Worm (Caenorhabditis elegans): ENCODE data around the gene ZK546.4.
A peak's percentile ranks its signal among the peaks of the same experiment; 100 is the strongest.

The ZK546.4 gene

DNA sequence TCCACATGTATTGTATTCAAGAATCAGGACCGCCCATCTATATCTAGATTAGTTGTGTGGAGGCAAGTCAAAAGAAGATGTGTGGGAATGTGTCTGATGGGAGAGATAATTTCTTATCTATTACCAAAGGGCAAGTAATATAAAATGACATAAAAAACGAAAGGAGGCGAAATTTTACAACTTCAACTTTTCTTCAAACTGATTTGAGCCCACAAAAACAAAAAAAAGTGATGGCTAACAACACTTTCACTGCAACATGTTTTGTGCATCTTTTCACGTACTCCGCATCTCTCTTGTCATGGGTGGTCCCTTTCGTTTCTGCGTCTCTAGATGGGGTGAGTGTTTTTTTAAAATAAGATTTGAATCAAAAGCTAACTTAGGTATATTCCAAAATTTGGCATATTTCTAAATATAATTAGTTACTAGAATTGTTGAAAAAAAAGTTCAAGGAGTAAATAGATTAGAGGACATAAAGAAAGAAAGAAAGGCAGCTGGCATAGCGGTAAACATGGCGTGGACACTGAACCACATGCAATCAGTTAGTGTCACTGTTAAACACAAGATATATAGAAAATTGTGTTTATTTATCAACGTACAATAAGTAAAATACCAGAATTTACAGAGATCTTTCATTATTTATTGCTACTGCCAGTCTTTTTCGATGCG, 3.8 kb downstream of the ZK546.4 start, which contains the start of gene ZK546.19:
TSS of gene ZK546.19 (plus strand) at position 186 of the 666 bp plus-strand sequence.
- peak; percentile 27 for TF ChIP-seq rnt-1 (tag; optimal IDR thresholded peaks at IDR 0.05)
- peak; percentile 5 for TF ChIP-seq unc-42 (tag; optimal IDR thresholded peaks at IDR 0.05)
- TF ChIP-seq lin-11 (tag; optimal IDR thresholded peaks at IDR 0.05), result no peak

DNA sequence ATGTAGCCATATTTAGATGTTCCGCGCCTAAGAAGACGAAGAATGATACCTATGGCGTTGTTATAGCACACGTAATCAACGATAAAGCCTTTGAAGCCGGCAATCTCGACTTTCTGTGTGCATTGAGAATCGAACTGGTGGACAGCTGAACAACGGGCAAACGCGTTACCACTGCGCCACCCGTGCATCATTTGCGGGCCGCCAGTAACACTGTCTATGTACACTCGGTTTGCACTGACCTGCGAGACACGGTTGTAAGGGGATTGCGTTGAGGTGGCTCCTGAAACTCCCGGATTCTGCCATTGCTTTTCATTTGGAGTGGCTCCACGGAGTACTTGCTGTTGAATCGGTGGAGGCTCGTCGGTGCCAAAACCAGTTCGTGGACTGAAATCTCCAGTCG, 4.6 kb downstream of the ZK546.4 start:
- TF ChIP-seq unc-3 (GFP tag; conservative IDR thresholded peaks at IDR 0.05) (peak; percentile 33; the same call in 1 of the 2 replicates), unc-3 (tag; optimal IDR thresholded peaks at IDR 0.05) (peak; percentile 28), Y22D7AL.16 (tag; optimal IDR thresholded peaks at IDR 0.05) (peak; percentile 67), fkh-10 (GFP tag; optimal IDR thresholded peaks at IDR 0.05) (no peak), che-1 (tag; optimal IDR thresholded peaks at IDR 0.05) (peak; percentile 73), ceh-9 (tag; optimal IDR thresholded peaks at IDR 0.05) (no peak), nhr-232 (tag; optimal IDR thresholded peaks at IDR 0.05) (peak; percentile 56), ceh-45 (GFP tag; IDR thresholded peaks at IDR 0.05) (no peak), ahr-1 (tag; optimal IDR thresholded peaks at IDR 0.05) (no peak), elt-4 (tag; optimal IDR thresholded peaks at IDR 0.05) (no peak), pha-2 (tag; optimal IDR thresholded peaks at IDR 0.05) (peak; percentile 74), pros-1 (tag; optimal IDR thresholded peaks at IDR 0.05) (no peak), nfya-1 (tag; optimal IDR thresholded peaks at IDR 0.05) (peak; percentile 57), ceh-22 (tag; optimal IDR thresholded peaks at IDR 0.05) (peak; percentile 36), unc-86 (tag; optimal IDR thresholded peaks at IDR 0.05) (peak; percentile 43), fax-1 (tag; optimal IDR thresholded peaks at IDR 0.05) (peak; percentile 16), C08G9.2 (tag; optimal IDR thresholded peaks at IDR 0.05) (peak; percentile 43), ztf-16 (tag; optimal IDR thresholded peaks at IDR 0.05) (peak; percentile 68), ceh-6 (GFP tag; optimal IDR thresholded peaks at IDR 0.05) (peak; percentile 80), elt-2 (tag; optimal IDR thresholded peaks at IDR 0.05) (peak; percentile 87), lin-11 (tag; optimal IDR thresholded peaks at IDR 0.05) (peak; percentile 58), lim-6 (tag; optimal IDR thresholded peaks at IDR 0.05) (no peak), syd-9 (tag; optimal IDR thresholded peaks at IDR 0.05) (peak; percentile 49), nhr-11 (tag; optimal IDR thresholded peaks at IDR 0.05) (no peak), tbx-2 (tag; optimal IDR thresholded peaks at IDR 0.05) (peak; percentile 81), ttx-3 (tag; optimal IDR thresholded peaks at IDR 0.05) (peak; percentile 40), fkh-6 (tag; optimal IDR thresholded peaks at IDR 0.05) (peak; percentile 69), hlh-15 (tag; optimal IDR thresholded peaks at IDR 0.05) (no peak), ceh-14 (tag; optimal IDR thresholded peaks at IDR 0.05) (no peak), pax-1 (tag; optimal IDR thresholded peaks at IDR 0.05) (no peak), hlh-30 (tag; optimal IDR thresholded peaks at IDR 0.05; ENCODE audit: insufficient read depth) (peak; percentile 6), zip-5 (tag; optimal IDR thresholded peaks at IDR 0.05) (peak; percentile 30), odd-2 (tag; optimal IDR thresholded peaks at IDR 0.05) (no peak), K09A11.1 (tag; optimal IDR thresholded peaks at IDR 0.05; ENCODE audit: insufficient read depth) (peak; percentile 60), ets-4 (tag; optimal IDR thresholded peaks at IDR 0.05) (no peak), ceh-31 (tag; optimal IDR thresholded peaks at IDR 0.05) (peak; percentile 39), pag-3 (tag; optimal IDR thresholded peaks at IDR 0.05; ENCODE audit: borderline replicate concordance) (no peak), hlh-6 (tag; optimal IDR thresholded peaks at IDR 0.05) (peak; percentile 90), mec-3 (tag; optimal IDR thresholded peaks at IDR 0.05; ENCODE audit: borderline replicate concordance) (peak; percentile 59), gmeb-2 (tag; optimal IDR thresholded peaks at IDR 0.05) (peak; percentile 59), unc-55 (GFP tag; optimal IDR thresholded peaks at IDR 0.05) (no peak), ceh-18 (tag; optimal IDR thresholded peaks at IDR 0.05) (peak; percentile 64), eyg-1 (tag; optimal IDR thresholded peaks at IDR 0.05) (no peak), K02D7.2 (tag; optimal IDR thresholded peaks at IDR 0.05) (peak; percentile 23), C38D4.7 (GFP tag; optimal IDR thresholded peaks at IDR 0.05) (peak; percentile 76), ceh-30 (tag; optimal IDR thresholded peaks at IDR 0.05) (no peak), sdc-2 (tag; optimal IDR thresholded peaks at IDR 0.05) (peak; percentile 67), hlh-13 (GFP tag; optimal IDR thresholded peaks at IDR 0.05) (peak; percentile 24)
